Fruit fly (Drosophila melanogaster) whole organism, wandering third instar larva: ENCODE data around the gene sba.

Source experiments
- Abd-B ChIP-seq: fragments of >200 bp; optimal IDR thresholded peaks from 2 replicates; lab custom pipeline; 2017; ENCODE audit warnings: missing biosample characterization, missing genetic modification characterization
- CG32264 ChIP-seq: fragments of 200-800 bp; sonication (Bioruptor generic); optimal IDR thresholded peaks from 2 replicates; lab custom pipeline; 2016; ENCODE audit warnings: missing biosample characterization, missing genetic modification characterization
- CG9705 ChIP-seq: fragments of 200-800 bp; sonication (Bioruptor generic); optimal IDR thresholded peaks from 2 replicates; lab custom pipeline; 2018; ENCODE audit warnings: missing biosample characterization, mild to moderate bottlenecking, missing genetic modification characterization
- CrebA ChIP-seq: fragments of 200-800 bp; sonication (Bioruptor generic); optimal IDR thresholded peaks from 2 replicates; lab custom pipeline; 2016; ENCODE audit warnings: missing biosample characterization, mild to moderate bottlenecking, missing genetic modification characterization, borderline replicate concordance
- Dfd ChIP-seq: fragments of >200 bp; optimal IDR thresholded peaks from 2 replicates; lab custom pipeline; 2017; ENCODE audit warnings: missing biosample characterization, missing genetic modification characterization
- Dif ChIP-seq: fragments of 200-275, 200-300 bp; sonication (Bioruptor generic); optimal IDR thresholded peaks from 2 replicates; lab custom pipeline; 2018; ENCODE audit warnings: missing biosample characterization, missing genetic modification characterization; ENCODE audit not compliant: partially characterized antibody
- HLH106 ChIP-seq: fragments of 200-800 bp; optimal IDR thresholded peaks from 3 replicates; lab custom pipeline; 2019; ENCODE audit warnings: missing biosample characterization, mild to moderate bottlenecking, missing genetic modification characterization, moderate library complexity
- Hnf4 ChIP-seq: fragments of 200-800 bp; sonication (Bioruptor generic); optimal IDR thresholded peaks from 2 replicates; lab custom pipeline; 2016; ENCODE audit warnings: missing biosample characterization, mild to moderate bottlenecking, missing genetic modification characterization
- Hr78 ChIP-seq: fragments of >200 bp; optimal IDR thresholded peaks from 2 replicates; lab custom pipeline; 2017; ENCODE audit warnings: missing biosample characterization, missing genetic modification characterization
- Hr83 ChIP-seq: fragments of 200-300 bp; sonication (Bioruptor generic); optimal IDR thresholded peaks from 2 replicates; lab custom pipeline; 2016; ENCODE audit warnings: missing biosample characterization, mild to moderate bottlenecking, missing genetic modification characterization, moderate library complexity; ENCODE audit not compliant: poor library complexity, severe bottlenecking
- Jra ChIP-seq: sonication (Bioruptor generic); optimal IDR thresholded peaks from 2 replicates; lab custom pipeline; 2016; ENCODE audit warnings: missing biosample characterization, missing genetic modification characterization
- Mio ChIP-seq: sonication (Bioruptor generic); optimal IDR thresholded peaks from 2 replicates; lab custom pipeline; 2016; ENCODE audit warnings: missing biosample characterization, missing genetic modification characterization
- Myc ChIP-seq: fragments of >200 bp; optimal IDR thresholded peaks from 2 replicates; lab custom pipeline; 2017
- N ChIP-seq: fragments of >200 bp; optimal IDR thresholded peaks from 2 replicates; lab custom pipeline; 2018; ENCODE audit warnings: missing biosample characterization, missing external identifiers, missing genetic modification characterization
- OdsH ChIP-seq: fragments of 200-800 bp; sonication (Bioruptor generic); optimal IDR thresholded peaks from 2 replicates; lab custom pipeline; 2016; ENCODE audit warnings: missing biosample characterization, mild to moderate bottlenecking, missing genetic modification characterization
- Rel ChIP-seq, 2 experiments: fragments of 200-800 bp; sonication (Bioruptor generic) in 1 of 2; optimal IDR thresholded peaks; 2 replicates in 1 of 2; 3 replicates in 1 of 2; lab custom pipeline; 2016 to 2019; ENCODE audit warnings: mild to moderate bottlenecking in 2 of 2, missing biosample characterization in 2 of 2, missing genetic modification characterization in 2 of 2, moderate library complexity in 1 of 2
- Sp1 ChIP-seq: fragments of 200-800 bp; sonication (Bioruptor generic); optimal IDR thresholded peaks from 3 replicates; lab custom pipeline; 2019; ENCODE audit warnings: missing biosample characterization, mild to moderate bottlenecking, missing genetic modification characterization, moderate library complexity
- Vsx2 ChIP-seq: fragments of 200-300, 225-300 bp; sonication (Bioruptor generic); optimal IDR thresholded peaks from 2 replicates; lab custom pipeline; 2018; ENCODE audit warnings: missing biosample characterization, missing genetic modification characterization; ENCODE audit not compliant: partially characterized antibody
- br ChIP-seq: fragments of 200-800 bp; sonication (Bioruptor generic); optimal IDR thresholded peaks from 2 replicates; lab custom pipeline; 2016; ENCODE audit warnings: missing biosample characterization, missing genetic modification characterization
- brk ChIP-seq: fragments of 200-800 bp; sonication (Bioruptor generic); optimal IDR thresholded peaks from 2 replicates; lab custom pipeline; 2016; ENCODE audit warnings: missing biosample characterization, mild to moderate bottlenecking, missing genetic modification characterization
- dl ChIP-seq, 2 experiments: fragments of 175-275, 200-275 bp in 1 of 2; fragments of 200-275 bp in 1 of 2; sonication (Bioruptor generic); optimal IDR thresholded peaks; lab custom pipeline; 2018; ENCODE audit warnings: mild to moderate bottlenecking in 2 of 2, missing biosample characterization in 2 of 2, missing genetic modification characterization in 2 of 2, moderate library complexity in 2 of 2; ENCODE audit not compliant: partially characterized antibody in 2 of 2, insufficient read depth in 1 of 2
- dsf ChIP-seq: sonication (Bioruptor generic); optimal IDR thresholded peaks from 2 replicates; lab custom pipeline; 2016; ENCODE audit warnings: missing biosample characterization, missing genetic modification characterization, borderline replicate concordance
- ey ChIP-seq: fragments of 200-800 bp; sonication (Bioruptor generic); optimal IDR thresholded peaks from 2 replicates; lab custom pipeline; 2016; ENCODE audit warnings: missing biosample characterization, missing genetic modification characterization
- foxo ChIP-seq, 2 experiments: fragments of 200-800 bp; sonication (Bioruptor generic); optimal IDR thresholded peaks; 2 replicates in 1 of 2; 3 replicates in 1 of 2; lab custom pipeline; 2016 to 2017; ENCODE audit warnings: missing biosample characterization in 2 of 2, missing genetic modification characterization in 2 of 2
- fru ChIP-seq: fragments of 200-800 bp; sonication (Bioruptor generic); optimal IDR thresholded peaks from 3 replicates; lab custom pipeline; 2016; ENCODE audit warnings: missing biosample characterization, mild to moderate bottlenecking, missing genetic modification characterization
- h ChIP-seq: fragments of 200-800 bp; sonication (Bioruptor generic); optimal IDR thresholded peaks from 3 replicates; lab custom pipeline; 2016; ENCODE audit warnings: missing biosample characterization, mild to moderate bottlenecking, missing genetic modification characterization
- jim ChIP-seq: fragments of 175-275, 200-325 bp; sonication (Bioruptor generic); optimal IDR thresholded peaks from 2 replicates; lab custom pipeline; 2016; ENCODE audit warnings: missing biosample characterization, mild to moderate bottlenecking, missing genetic modification characterization
- lola ChIP-seq: fragments of >200 bp; optimal IDR thresholded peaks from 2 replicates; lab custom pipeline; 2017; ENCODE audit warnings: missing biosample characterization, missing genetic modification characterization
- pan ChIP-seq: fragments of >200 bp; optimal IDR thresholded peaks from 2 replicates; lab custom pipeline; 2017
- psq ChIP-seq: fragments of 200-800 bp; sonication (Bioruptor generic); optimal IDR thresholded peaks from 3 replicates; lab custom pipeline; 2017; ENCODE audit warnings: missing biosample characterization, mild to moderate bottlenecking, missing genetic modification characterization, moderate library complexity
- rgr ChIP-seq: fragments of 200-800 bp; sonication (Bioruptor generic); optimal IDR thresholded peaks from 3 replicates; lab custom pipeline; 2016; ENCODE audit warnings: missing biosample characterization, mild to moderate bottlenecking, missing genetic modification characterization
- sage ChIP-seq: fragments of 200-800 bp; sonication (Bioruptor generic); optimal IDR thresholded peaks from 2 replicates; lab custom pipeline; 2016; ENCODE audit warnings: missing biosample characterization, mild to moderate bottlenecking, missing genetic modification characterization
- sv ChIP-seq: fragments of 200-800 bp; sonication (Bioruptor generic); optimal IDR thresholded peaks from 3 replicates; lab custom pipeline; 2016; ENCODE audit warnings: missing biosample characterization, missing genetic modification characterization
- tai ChIP-seq: sonication (Bioruptor generic); optimal IDR thresholded peaks from 2 replicates; lab custom pipeline; 2016; ENCODE audit warnings: missing biosample characterization, missing genetic modification characterization
- usp ChIP-seq: fragments of >200 bp; optimal IDR thresholded peaks from 2 replicates; lab custom pipeline; 2017; ENCODE audit warnings: missing biosample characterization, missing genetic modification characterization

The sba gene

DNA sequence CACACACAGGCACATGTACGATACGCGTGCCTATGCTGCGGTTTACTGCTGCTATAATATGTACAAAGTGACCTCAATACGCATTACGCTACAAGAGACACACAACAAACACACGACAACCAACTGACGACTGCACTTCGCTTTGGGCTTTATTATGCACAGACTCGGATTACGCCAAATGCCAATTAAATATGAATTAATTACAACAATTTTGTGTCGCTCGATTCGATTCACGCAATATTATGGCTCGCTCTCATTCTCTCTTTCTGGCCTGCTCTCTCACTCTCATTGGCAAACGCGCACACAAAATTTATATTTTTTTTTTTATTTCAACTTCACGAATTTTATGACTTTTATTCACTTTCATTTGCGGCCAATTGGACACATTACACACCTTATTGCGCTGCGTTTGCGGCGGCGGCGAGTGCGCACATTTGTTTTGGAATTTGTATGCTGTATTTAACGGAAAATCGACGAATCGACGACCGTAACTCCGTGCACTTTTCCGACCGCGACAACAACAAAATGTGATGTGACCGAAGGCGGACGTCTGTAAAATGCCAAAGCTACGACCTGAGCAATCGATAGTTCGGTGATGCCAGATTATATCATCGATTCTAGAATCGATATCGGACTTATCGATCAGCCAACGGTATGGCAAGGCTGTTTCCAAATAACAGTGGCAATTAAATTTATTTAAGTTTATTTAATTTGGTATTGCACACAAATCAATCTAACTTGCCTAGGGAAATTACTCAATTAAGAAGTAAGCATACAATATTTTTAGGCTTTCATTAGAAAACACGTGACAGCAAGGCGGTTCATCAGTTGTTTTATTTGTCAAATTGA lies at the start of gene sba, which contains the start of gene CG31141:
Gene sba (minus strand): TSS at position 472 of the 849 bp plus-strand sequence.
Gene CG31141 (plus strand): TSS at position 799 of the 849 bp plus-strand sequence.
- TF ChIP-seq sv (GFP tag; lab: Kevin White, UChicago) (no peak), Myc (no peak), br (GFP tag; lab: Kevin White, UChicago) (no peak), Sp1 (peak; percentile 58), CG9705 (GFP tag; lab: Kevin White, UChicago) (no peak), psq (GFP tag; lab: Kevin White, UChicago) (no peak), Hnf4 (GFP tag; lab: Kevin White, UChicago) (peak; percentile 40), tai (GFP tag; lab: Kevin White, UChicago) (no peak), pan (lab: Kevin White, UChicago) (no peak), Mio (no peak), CG32264 (GFP tag; lab: Kevin White, UChicago) (no peak), CrebA (GFP tag; lab: Kevin White, UChicago) (no peak), ey (GFP tag; lab: Kevin White, UChicago) (no peak), foxo (GFP tag; optimal IDR thresholded peaks at IDR 0.05; lab: Kevin White, UChicago) (no peak), Dif (GFP tag; lab: Kevin White, UChicago) (peak; percentile 25), Jra (GFP tag; lab: Kevin White, UChicago) (peak; percentile 38), Rel (GFP tag; optimal IDR thresholded peaks at IDR 0.05; lab: Kevin White, UChicago) (no peak), Rel (tag; optimal IDR thresholded peaks at IDR 0.05; lab: Kevin White, UChicago) (peak; percentile 33), lola (no peak), brk (GFP tag; lab: Kevin White, UChicago) (no peak), sage (GFP tag; lab: Kevin White, UChicago) (no peak), Abd-B (no peak), Vsx2 (GFP tag; lab: Kevin White, UChicago) (no peak), dsf (GFP tag; lab: Kevin White, UChicago) (no peak), fru (no peak), N (GFP tag; lab: Kevin White, UChicago) (no peak), jim (GFP tag; lab: Kevin White, UChicago) (no peak), Hr83 (GFP tag; lab: Kevin White, UChicago) (peak; percentile 62), HLH106 (tag; lab: Kevin White, UChicago) (no peak), h (peak; percentile 18), Dfd (GFP tag; lab: Kevin White, UChicago) (no peak), Hr78 (GFP tag; lab: Kevin White, UChicago) (no peak), rgr (GFP tag; lab: Kevin White, UChicago) (peak; percentile 19)

dm6 chr3R:23971764-23972163 lies 49.0 kb upstream of the sba start:
- no peak for TF ChIP-seq sv (GFP tag; lab: Kevin White, UChicago)
- no peak for TF ChIP-seq OdsH (GFP tag; lab: Kevin White, UChicago)
- no peak for TF ChIP-seq rgr (GFP tag; lab: Kevin White, UChicago)
- no peak for TF ChIP-seq Sp1
- TF ChIP-seq sage (GFP tag; lab: Kevin White, UChicago): no peak
- TF ChIP-seq dl (GFP tag; optimal IDR thresholded peaks at IDR 0.05; lab: Kevin White, UChicago; ENCODE audit: insufficient read depth in 1 of 2, partially characterized antibody in 2 of 2): no peak
- TF ChIP-seq lola: no peak
- TF ChIP-seq Mio: no peak
- no peak for TF ChIP-seq Abd-B
- no peak for TF ChIP-seq tai (GFP tag; lab: Kevin White, UChicago)
- TF ChIP-seq dsf (GFP tag; lab: Kevin White, UChicago): no peak

DNA sequence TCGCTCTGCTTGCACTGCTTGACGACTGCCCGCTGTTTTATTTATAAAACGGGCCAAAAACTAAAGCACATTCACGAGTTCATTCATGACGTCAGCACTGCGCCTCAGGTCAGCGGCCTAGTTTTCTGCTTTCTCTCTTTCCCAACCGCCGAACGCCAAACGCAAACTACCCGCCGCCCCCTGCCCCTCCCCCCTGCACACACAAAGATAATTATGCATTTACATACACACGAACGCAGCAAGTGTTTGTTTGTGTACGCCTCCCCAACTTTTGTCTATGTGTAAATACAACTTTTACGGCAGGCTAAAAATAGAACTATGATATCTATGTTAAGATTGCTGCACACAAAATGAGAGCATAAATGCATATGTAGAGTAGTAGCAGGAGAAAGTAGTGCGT lies 48.4 kb upstream of the sba start:
- TF ChIP-seq N (GFP tag; lab: Kevin White, UChicago): no peak
- TF ChIP-seq psq (GFP tag; lab: Kevin White, UChicago): no peak
- TF ChIP-seq Vsx2 (GFP tag; lab: Kevin White, UChicago): no peak
- no peak for TF ChIP-seq fru
- TF ChIP-seq usp: no peak
- no peak for TF ChIP-seq h
- no peak for TF ChIP-seq CG9705 (GFP tag; lab: Kevin White, UChicago)
- TF ChIP-seq Hr83 (GFP tag; lab: Kevin White, UChicago): no peak
- TF ChIP-seq rgr (GFP tag; lab: Kevin White, UChicago): no peak
- TF ChIP-seq, all 38 proteins: peak for 0
